Fruit fly (Drosophila melanogaster) whole organism, embryonic: ENCODE data around the gene mTTF.

Experiments
- CG12391 ChIP-seq: fragments of 200-800 bp; sonication (Bioruptor generic); optimal IDR thresholded peaks from 3 replicates; lab custom pipeline; 2018; ENCODE audit warnings: missing biosample characterization, mild to moderate bottlenecking, missing genetic modification characterization, moderate library complexity
- CG4404 ChIP-seq: fragments of 200-800 bp; sonication (Bioruptor generic); IDR thresholded peaks from 2 replicates; pipeline ENCODE4 v1.3.6; 2022; ENCODE audit warnings: missing biosample characterization, missing genetic modification characterization
- D ChIP-seq, 2 experiments: fragments of 200-800 bp in 1 of 2; fragments of >200 bp in 1 of 2; sonication (Bioruptor generic) in 1 of 2; optimal IDR thresholded peaks; 2 replicates in 1 of 2; 3 replicates in 1 of 2; lab custom pipeline; 2017; ENCODE audit warnings: mild to moderate bottlenecking in 1 of 2, missing biosample characterization in 1 of 2, missing genetic modification characterization in 1 of 2, missing genetic modification reagents in 1 of 2

dm6 chr2L:14397067-14397598 is 48.5 kb upstream of the mTTF start:
- TF ChIP-seq D (optimal IDR thresholded peaks at IDR 0.05; lab: Kevin White, UChicago) (no peak), D (GFP tag; optimal IDR thresholded peaks at IDR 0.05; lab: Kevin White, UChicago) (no peak), CG12391 (tag; lab: Kevin White, UChicago) (no peak), CG4404 (no peak)
